Worm (Caenorhabditis elegans): ENCODE results near the gene T04A8.18.
A peak's percentile ranks its signal among the peaks of the same experiment; 100 is the strongest.

Gene T04A8.18

ce11 chrIII:4723922-4724321 is 14.9 kb downstream of the T04A8.18 start:
- no peak for TF ChIP-seq ces-1 (GFP tag; optimal IDR thresholded peaks at IDR 0.05)
- no peak for TF ChIP-seq unc-39 (tag; optimal IDR thresholded peaks at IDR 0.05)
- TF ChIP-seq tbx-8 (GFP tag; optimal IDR thresholded peaks at IDR 0.05) = no peak
- TF ChIP-seq zip-8 (tag; optimal IDR thresholded peaks at IDR 0.05) = no peak

- TF ChIP-seq nhr-237 (tag; optimal IDR thresholded peaks at IDR 0.05) (no peak), unc-120 (tag; optimal IDR thresholded peaks at IDR 0.05; ENCODE audit: poor library complexity, severe bottlenecking) (peak; percentile 26), hlh-1 (tag; optimal IDR thresholded peaks at IDR 0.05) (peak; percentile 69)
Observed at ce11 chrIII:4731295-4731988, 22.4 kb downstream of the T04A8.18 start, which contains the start of gene F17C8.3. F17C8.3 (plus strand) TSS chrIII:4731938.

- TF ChIP-seq mab-5 (tag; optimal IDR thresholded peaks at IDR 0.05) (no peak), lin-32 (GFP tag; optimal IDR thresholded peaks at IDR 0.05) (no peak), blmp-1 (tag; optimal IDR thresholded peaks at IDR 0.05) (no peak), pha-4 (tag; optimal IDR thresholded peaks at IDR 0.05) (no peak), nhr-237 (tag; optimal IDR thresholded peaks at IDR 0.05) (no peak), nhr-28 (tag; optimal IDR thresholded peaks at IDR 0.05) (no peak), ceh-39 (tag; optimal IDR thresholded peaks at IDR 0.05) (no peak), lsy-2 (tag; optimal IDR thresholded peaks at IDR 0.05) (no peak), flh-1 (GFP tag; optimal IDR thresholded peaks at IDR 0.05) (no peak), tbx-8 (GFP tag; optimal IDR thresholded peaks at IDR 0.05) (no peak), M03D4.4 (tag; optimal IDR thresholded peaks at IDR 0.05) (no peak), unc-62 (GFP tag; optimal IDR thresholded peaks at IDR 0.05) (no peak), drap-1 (GFP tag; optimal IDR thresholded peaks at IDR 0.05) (no peak), nhr-12 (tag; optimal IDR thresholded peaks at IDR 0.05) (no peak), elt-1 (tag; optimal IDR thresholded peaks at IDR 0.05; ENCODE audit: borderline replicate concordance, insufficient read depth) (no peak), ces-1 (GFP tag; optimal IDR thresholded peaks at IDR 0.05) (no peak), elt-3 (tag; optimal IDR thresholded peaks at IDR 0.05) (no peak), bed-3 (GFP tag; optimal IDR thresholded peaks at IDR 0.05) (no peak), nhr-76 (tag; optimal IDR thresholded peaks at IDR 0.05) (no peak)
Observed at ce11 chrIII:4734056-4734455, 25.0 kb downstream of the T04A8.18 start, which contains the start of gene F17C8.9. F17C8.9 (plus strand) TSS chrIII:4734356.

ce11 chrIII:4735443-4735842 is 26.4 kb downstream of the T04A8.18 start, which contains the start of gene F17C8.7:
F17C8.7 (plus strand) TSS chrIII:4735743.
- TF ChIP-seq tbx-8 (GFP tag; optimal IDR thresholded peaks at IDR 0.05) (no peak), sem-2 (GFP tag; optimal IDR thresholded peaks at IDR 0.05) (no peak)

- TF ChIP-seq mab-5 (tag; optimal IDR thresholded peaks at IDR 0.05) (no peak), tbx-8 (GFP tag; optimal IDR thresholded peaks at IDR 0.05) (no peak), ceh-39 (tag; optimal IDR thresholded peaks at IDR 0.05) (no peak), hlh-1 (tag; optimal IDR thresholded peaks at IDR 0.05) (no peak), unc-39 (tag; optimal IDR thresholded peaks at IDR 0.05) (no peak), pha-4 (tag; optimal IDR thresholded peaks at IDR 0.05) (no peak), ztf-11 (tag; optimal IDR thresholded peaks at IDR 0.05) (no peak)
Observed at ce11 chrIII:4739975-4740374, 31.0 kb downstream of the T04A8.18 start, which contains the start of gene ras-2. ras-2 (minus strand) TSS chrIII:4740075.

ce11 chrIII:4740820-4741219 is 31.8 kb downstream of the T04A8.18 start:
- TF ChIP-seq ceh-43 (GFP tag; optimal IDR thresholded peaks at IDR 0.05) (no peak), ceh-39 (tag; optimal IDR thresholded peaks at IDR 0.05) (no peak), ces-1 (GFP tag; optimal IDR thresholded peaks at IDR 0.05) (no peak), lin-32 (GFP tag; optimal IDR thresholded peaks at IDR 0.05) (no peak), nhr-12 (tag; optimal IDR thresholded peaks at IDR 0.05) (no peak), pha-4 (tag; optimal IDR thresholded peaks at IDR 0.05) (no peak), mab-5 (tag; optimal IDR thresholded peaks at IDR 0.05) (no peak), ztf-11 (tag; optimal IDR thresholded peaks at IDR 0.05) (no peak), blmp-1 (tag; optimal IDR thresholded peaks at IDR 0.05) (no peak), elt-3 (tag; optimal IDR thresholded peaks at IDR 0.05) (no peak), M03D4.4 (tag; optimal IDR thresholded peaks at IDR 0.05) (no peak), zip-8 (tag; optimal IDR thresholded peaks at IDR 0.05) (no peak), elt-1 (tag; optimal IDR thresholded peaks at IDR 0.05; ENCODE audit: borderline replicate concordance, insufficient read depth) (no peak), sem-2 (GFP tag; optimal IDR thresholded peaks at IDR 0.05) (no peak), bed-3 (GFP tag; optimal IDR thresholded peaks at IDR 0.05) (no peak), nhr-28 (tag; optimal IDR thresholded peaks at IDR 0.05) (no peak), sptf-1 (tag; optimal IDR thresholded peaks at IDR 0.05) (no peak), drap-1 (GFP tag; optimal IDR thresholded peaks at IDR 0.05) (no peak)

Measured in whole organism, mixed stage, embryonic.